Worm (Caenorhabditis elegans) whole organism, L1 larva: ENCODE data around the gene grl-18.

Experiments
- ceh-63 ChIP-seq: fragments of 200-800 bp; sonication (Bioruptor generic); optimal IDR thresholded peaks from 2 replicates; lab custom pipeline; 2018; ENCODE audit warnings: mild to moderate bottlenecking, missing genetic modification characterization, missing compliant biosample characterization
- ceh-88 ChIP-seq: fragments of 200-800 bp; sonication (Bioruptor generic); IDR thresholded peaks from 2 replicates; pipeline ENCODE4 v1.3.6; 2022; ENCODE audit warnings: missing genetic modification characterization, missing compliant biosample characterization
- elt-2 ChIP-seq: sonication (generic microtip); optimal IDR thresholded peaks from 2 replicates; lab custom pipeline; 2016; ENCODE audit warnings: missing genetic modification characterization, mild to moderate bottlenecking, inconsistent platforms, missing compliant biosample characterization, missing genetic modification reagents
- lsy-2 ChIP-seq, 2 experiments: fragments of 150-350 bp; optimal IDR thresholded peaks; 2 replicates each; lab custom pipeline; 2014; ENCODE audit warnings: missing biosample characterization in 2 of 2, missing genetic modification characterization in 2 of 2
- mdl-1 ChIP-seq, 2 experiments: fragments of 150-350 bp; optimal IDR thresholded peaks; 2 replicates each; lab custom pipeline; 2014 to 2017; ENCODE audit warnings: missing biosample characterization in 2 of 2, missing genetic modification characterization in 2 of 2, inconsistent platforms in 1 of 2
- mep-1 ChIP-seq: fragments of 150-350 bp; optimal IDR thresholded peaks from 2 replicates; lab custom pipeline; 2014; ENCODE audit warnings: missing biosample characterization, missing genetic modification characterization
- nhr-20 ChIP-seq: sonication (generic microtip); optimal IDR thresholded peaks from 2 replicates; lab custom pipeline; 2016; ENCODE audit warnings: mild to moderate bottlenecking, missing genetic modification characterization, missing compliant biosample characterization
- nhr-28 ChIP-seq: fragments of 150-350 bp; optimal IDR thresholded peaks from 2 replicates; lab custom pipeline; 2014; ENCODE audit warnings: missing biosample characterization, missing genetic modification characterization
- nhr-85 ChIP-seq: sonication (generic microtip); peaks from one replicate; lab custom pipeline; 2016; ENCODE audit warnings: missing genetic modification characterization, inconsistent platforms, missing compliant biosample characterization
- snpc-4 ChIP-seq: fragments of 150-350 bp; optimal IDR thresholded peaks from 2 replicates; lab custom pipeline; 2014; ENCODE audit warnings: missing biosample characterization, missing genetic modification characterization
- unc-62 ChIP-seq: fragments of 150-350 bp; optimal IDR thresholded peaks from 2 replicates; lab custom pipeline; 2014; ENCODE audit warnings: missing biosample characterization, missing genetic modification reagents, missing genetic modification characterization
- unc-86 ChIP-seq: sonication (generic microtip); optimal IDR thresholded peaks from 2 replicates; lab custom pipeline; 2016; ENCODE audit warnings: missing genetic modification characterization, missing compliant biosample characterization
- zip-4 ChIP-seq: fragments of 200-800 bp; sonication (Bioruptor generic); optimal IDR thresholded peaks from 2 replicates; lab custom pipeline; 2018; ENCODE audit warnings: mild to moderate bottlenecking, missing genetic modification characterization, moderate library complexity, missing compliant biosample characterization
- ztf-4 ChIP-seq: fragments of 150-350 bp; optimal IDR thresholded peaks from 2 replicates; lab custom pipeline; 2014; ENCODE audit warnings: missing biosample characterization, missing genetic modification characterization

DNA sequence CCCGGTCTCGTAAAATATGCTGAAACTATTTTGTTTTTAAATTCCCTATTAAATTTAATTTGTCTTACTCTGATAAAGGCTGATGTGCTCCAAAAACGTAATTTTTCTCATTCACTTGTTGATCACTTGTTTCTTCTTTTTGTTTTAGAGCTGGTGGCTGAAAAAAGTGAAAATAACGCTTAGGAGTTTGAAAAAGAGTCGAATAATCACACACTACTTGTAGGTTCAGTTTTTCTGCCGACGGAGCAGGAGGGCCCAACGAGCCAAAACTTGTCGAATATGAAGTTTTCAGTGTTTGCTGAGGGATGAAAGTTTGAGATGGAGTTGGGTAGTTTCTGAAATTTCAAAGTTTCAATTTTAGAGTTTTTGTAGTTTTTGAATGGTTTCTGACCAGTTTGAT is 1.5 kb downstream of the grl-18 start:
- TF ChIP-seq ztf-4 (no peak), ceh-88 (GFP tag; lab: Robert Waterston, UW) (no peak), nhr-28 (tag; lab: Kevin White, UChicago) (no peak), mdl-1 (tag; optimal IDR thresholded peaks at IDR 0.05; lab: Kevin White, UChicago) (no peak), elt-2 (tag; lab: Kevin White, UChicago) (no peak), zip-4 (no peak), snpc-4 (no peak), nhr-20 (tag; lab: Kevin White, UChicago) (no peak), ceh-63 (GFP tag; lab: Kevin White, UChicago) (no peak), unc-86 (no peak), mep-1 (tag; lab: Kevin White, UChicago) (no peak), unc-62 (GFP tag; lab: Kevin White, UChicago) (no peak), lsy-2 (tag; optimal IDR thresholded peaks at IDR 0.05; lab: Kevin White, UChicago) (no peak), nhr-85 (tag; lab: Kevin White, UChicago) (no peak)
